Fruit fly (Drosophila melanogaster) whole organism: Measurements from ENCODE around the gene boss.

ENCODE experiments used
- CG8478 ChIP-seq: fragments of >200 bp; optimal IDR thresholded peaks from 2 replicates; lab custom pipeline; 2018; ENCODE audit warnings: inconsistent platforms
- Dll ChIP-seq: fragments of >200 bp; optimal IDR thresholded peaks from 2 replicates; lab custom pipeline; 2017
- EcR ChIP-seq, 2 experiments: fragments of >200 bp; optimal IDR thresholded peaks; 2 replicates each; lab custom pipeline; 2017; ENCODE audit warnings: missing biosample characterization in 2 of 2, missing genetic modification characterization in 2 of 2, missing genetic modification reagents in 2 of 2
- pan ChIP-seq: fragments of >200 bp; optimal IDR thresholded peaks from 2 replicates; lab custom pipeline; 2017
- psq ChIP-seq: fragments of >200 bp; optimal IDR thresholded peaks from 2 replicates; lab custom pipeline; 2017
- usp ChIP-seq: fragments of >200 bp; optimal IDR thresholded peaks from 2 replicates; lab custom pipeline; 2017; ENCODE audit warnings: missing biosample characterization, missing genetic modification characterization, mixed read lengths

The boss gene

dm6 chr3R:26007964-26008868 lies 46.4 kb downstream of the boss start:
- peak; percentile 83 for TF ChIP-seq Dll
- TF ChIP-seq usp (GFP tag; lab: Kevin White, UChicago) = no peak
- TF ChIP-seq EcR (GFP tag; optimal IDR thresholded peaks at IDR 0.05; lab: Kevin White, UChicago) = peak; percentile 20 to 71

dm6 chr3R:26008892-26009539 lies 47.2 kb downstream of the boss start:
- TF ChIP-seq usp (GFP tag; lab: Kevin White, UChicago) = no peak
- TF ChIP-seq CG8478 (lab: Kevin White, UChicago) = no peak
- TF ChIP-seq EcR (GFP tag; optimal IDR thresholded peaks at IDR 0.05; lab: Kevin White, UChicago) = peak in 1 of 2 experiments; percentile 37
- TF ChIP-seq pan (lab: Kevin White, UChicago) = no peak
- TF ChIP-seq psq (lab: Kevin White, UChicago) = no peak
- TF ChIP-seq Dll = no peak

dm6 chr3R:26009766-26010414 lies 48.1 kb downstream of the boss start:
- no peak for TF ChIP-seq usp (GFP tag; lab: Kevin White, UChicago)
- no peak for TF ChIP-seq pan (lab: Kevin White, UChicago)

dm6 chr3R:26010628-26011027 lies 48.8 kb downstream of the boss start:
- no peak for TF ChIP-seq psq (lab: Kevin White, UChicago)
- no peak for TF ChIP-seq usp (GFP tag; lab: Kevin White, UChicago)
- no peak for TF ChIP-seq CG8478 (lab: Kevin White, UChicago)
- no peak for TF ChIP-seq Dll
- TF ChIP-seq EcR (GFP tag; optimal IDR thresholded peaks at IDR 0.05; lab: Kevin White, UChicago) = no peak
- no peak for TF ChIP-seq pan (lab: Kevin White, UChicago)

dm6 chr3R:26011542-26011941 lies 49.7 kb downstream of the boss start:
- TF ChIP-seq Dll (no peak), usp (GFP tag; lab: Kevin White, UChicago) (no peak), EcR (GFP tag; optimal IDR thresholded peaks at IDR 0.05; lab: Kevin White, UChicago) (no peak), CG8478 (lab: Kevin White, UChicago) (no peak), pan (lab: Kevin White, UChicago) (no peak), psq (lab: Kevin White, UChicago) (no peak)

dm6 chr3R:26012288-26012687 lies 50.5 kb downstream of the boss start:
- no peak for TF ChIP-seq CG8478 (lab: Kevin White, UChicago)
- no peak for TF ChIP-seq EcR (GFP tag; optimal IDR thresholded peaks at IDR 0.05; lab: Kevin White, UChicago)
- TF ChIP-seq psq (lab: Kevin White, UChicago) = no peak
- TF ChIP-seq usp (GFP tag; lab: Kevin White, UChicago) = no peak
- TF ChIP-seq pan (lab: Kevin White, UChicago) = no peak
- TF ChIP-seq Dll = no peak

- TF ChIP-seq psq (lab: Kevin White, UChicago) (no peak), EcR (GFP tag; optimal IDR thresholded peaks at IDR 0.05; lab: Kevin White, UChicago) (peak in 1 of 2 experiments; percentile 30), pan (lab: Kevin White, UChicago) (no peak), Dll (no peak), usp (GFP tag; lab: Kevin White, UChicago) (no peak)
Observed at dm6 chr3R:26012801-26013663, 51.2 kb downstream of the boss start.

- TF ChIP-seq psq (lab: Kevin White, UChicago) (no peak), CG8478 (lab: Kevin White, UChicago) (no peak), usp (GFP tag; lab: Kevin White, UChicago) (no peak), Dll (no peak), EcR (GFP tag; optimal IDR thresholded peaks at IDR 0.05; lab: Kevin White, UChicago) (no peak), pan (lab: Kevin White, UChicago) (no peak)
Observed at dm6 chr3R:26013664-26013948, 51.8 kb downstream of the boss start.

- no peak for TF ChIP-seq EcR (GFP tag; optimal IDR thresholded peaks at IDR 0.05; lab: Kevin White, UChicago)
- no peak for TF ChIP-seq usp (GFP tag; lab: Kevin White, UChicago)
- TF ChIP-seq psq (lab: Kevin White, UChicago) = no peak
- no peak for TF ChIP-seq pan (lab: Kevin White, UChicago)
- no peak for TF ChIP-seq Dll
- TF ChIP-seq CG8478 (lab: Kevin White, UChicago) = no peak
Observed at dm6 chr3R:26014262-26014833, 52.6 kb downstream of the boss start, which contains the start of gene Kaz-m1. TSS of gene Kaz-m1 (plus strand) at chr3R:26014721.
